Fruit fly (Drosophila melanogaster) whole organism, pupa: ENCODE results near the gene heix.
A peak's percentile ranks its signal among the peaks of the same experiment; 100 is the strongest.

Experiments
- CG10348 ChIP-seq: fragments of 200-800 bp; sonication (Bioruptor generic); IDR thresholded peaks from 2 replicates; pipeline ENCODE4 v1.3.6; 2022; ENCODE audit warnings: missing biosample characterization, missing genetic modification characterization
- CG12605 ChIP-seq: fragments of 200-800 bp; sonication (Bioruptor generic); IDR thresholded peaks from 2 replicates; pipeline ENCODE4 v1.3.6; 2022; ENCODE audit warnings: missing biosample characterization, missing genetic modification characterization
- CG13204 ChIP-seq: fragments of 200-800 bp; sonication (Bioruptor generic); optimal IDR thresholded peaks from 2 replicates; lab custom pipeline; 2018; ENCODE audit warnings: missing biosample characterization, mild to moderate bottlenecking, missing genetic modification characterization, moderate library complexity
- CG14655 ChIP-seq: fragments of 200-800 bp; sonication (Bioruptor generic); optimal IDR thresholded peaks from 3 replicates; lab custom pipeline; 2017; ENCODE audit warnings: mild to moderate bottlenecking, missing biosample characterization, missing genetic modification reagents, missing genetic modification characterization
- CG15710 ChIP-seq: fragments of 200-800 bp; sonication (Bioruptor generic); optimal IDR thresholded peaks from 2 replicates; lab custom pipeline; 2018; ENCODE audit warnings: missing biosample characterization, mild to moderate bottlenecking, missing genetic modification characterization, moderate library complexity
- CG17806 ChIP-seq: fragments of 200-800 bp; sonication (Bioruptor generic); optimal IDR thresholded peaks from 2 replicates; lab custom pipeline; 2018; ENCODE audit warnings: missing biosample characterization, mild to moderate bottlenecking, missing genetic modification characterization, moderate library complexity
- CG32121 ChIP-seq: fragments of 200-800 bp; sonication (Bioruptor generic); IDR thresholded peaks from 2 replicates; pipeline ENCODE4 v1.3.6; 2022; ENCODE audit warnings: missing biosample characterization, missing genetic modification characterization
- CG34367 ChIP-seq: fragments of 200-800 bp; sonication (Bioruptor generic); optimal IDR thresholded peaks from 2 replicates; lab custom pipeline; 2018; ENCODE audit warnings: missing biosample characterization, mild to moderate bottlenecking, missing genetic modification characterization
- CG4496 ChIP-seq: fragments of 200-800 bp; sonication (Bioruptor generic); IDR thresholded peaks from 3 replicates; pipeline ENCODE4 v1.3.6; 2022; ENCODE audit warnings: missing biosample characterization, missing genetic modification characterization
- CG8159 ChIP-seq: fragments of 200-800 bp; sonication (Bioruptor generic); optimal IDR thresholded peaks from 3 replicates; lab custom pipeline; 2018; ENCODE audit warnings: missing biosample characterization, mild to moderate bottlenecking, missing genetic modification characterization, moderate library complexity
- CG8301 ChIP-seq: fragments of 200-800 bp; sonication (Bioruptor generic); optimal IDR thresholded peaks from 2 replicates; lab custom pipeline; 2018; ENCODE audit warnings: missing biosample characterization, mild to moderate bottlenecking, missing genetic modification characterization
- CG9948 ChIP-seq: fragments of 200-800 bp; sonication (Bioruptor generic); optimal IDR thresholded peaks from 2 replicates; lab custom pipeline; 2018; ENCODE audit warnings: missing biosample characterization, mild to moderate bottlenecking, missing genetic modification characterization, moderate library complexity
- D1 ChIP-seq: fragments of 200-800 bp; sonication (Bioruptor generic); optimal IDR thresholded peaks from 2 replicates; lab custom pipeline; 2018; ENCODE audit warnings: missing biosample characterization, mild to moderate bottlenecking, missing genetic modification characterization, moderate library complexity
- EcR ChIP-seq: fragments of 200-800 bp; sonication (Bioruptor generic); optimal IDR thresholded peaks from 3 replicates; lab custom pipeline; 2019; ENCODE audit warnings: missing biosample characterization, missing genetic modification characterization, mild to moderate bottlenecking, moderate library complexity, missing genetic modification reagents
- Ets98B ChIP-seq: fragments of 200-800 bp; sonication (Bioruptor generic); IDR thresholded peaks from 2 replicates; pipeline ENCODE4 v1.3.6; 2022; ENCODE audit warnings: missing biosample characterization, missing genetic modification characterization
- Pif1A ChIP-seq: fragments of 200-800 bp; sonication (Bioruptor generic); optimal IDR thresholded peaks from 3 replicates; lab custom pipeline; 2016; ENCODE audit warnings: missing biosample characterization, missing genetic modification characterization
- Pif1B ChIP-seq: fragments of 200-800 bp; sonication (Bioruptor generic); optimal IDR thresholded peaks from 3 replicates; lab custom pipeline; 2016; ENCODE audit warnings: missing biosample characterization, missing genetic modification characterization
- Snoo ChIP-seq: fragments of 200-800 bp; sonication (Bioruptor generic); optimal IDR thresholded peaks from 3 replicates; lab custom pipeline; 2017; ENCODE audit warnings: missing biosample characterization, mild to moderate bottlenecking, missing genetic modification characterization, inconsistent platforms
- fd96Ca ChIP-seq: fragments of 200-800 bp; sonication (Bioruptor generic); IDR thresholded peaks from 3 replicates; pipeline ENCODE4 v1.3.6; 2022; ENCODE audit warnings: missing biosample characterization, missing genetic modification characterization
- gl ChIP-seq: fragments of 200-800 bp; sonication (Bioruptor generic); optimal IDR thresholded peaks from 2 replicates; lab custom pipeline; 2018; ENCODE audit warnings: missing biosample characterization, mild to moderate bottlenecking, missing genetic modification characterization
- rn ChIP-seq: fragments of 200-800 bp; sonication (Bioruptor generic); IDR thresholded peaks from 2 replicates; pipeline ENCODE4 v1.3.6; 2022; ENCODE audit warnings: missing biosample characterization, missing genetic modification characterization

The heix gene

dm6 chr2L:16281419-16282076, 18.1 kb downstream of the heix start:
- TF ChIP-seq EcR (GFP tag; lab: Kevin White, UChicago): no peak
- no peak for TF ChIP-seq rn (GFP tag; lab: Robert Waterston, UW)
- no peak for TF ChIP-seq Snoo (tag; lab: Kevin White, UChicago)
- peak; percentile 12 for TF ChIP-seq CG15710 (tag; lab: Kevin White, UChicago)
- TF ChIP-seq CG17806: peak; percentile 50
- no peak for TF ChIP-seq fd96Ca (GFP tag; lab: Robert Waterston, UW)
- TF ChIP-seq D1 (tag; lab: Kevin White, UChicago): no peak
- no peak for TF ChIP-seq CG32121 (GFP tag; lab: Robert Waterston, UW)
- no peak for TF ChIP-seq CG13204 (GFP tag; lab: Kevin White, UChicago)
- TF ChIP-seq CG34367 (tag; lab: Kevin White, UChicago): peak; percentile 28
- no peak for TF ChIP-seq CG12605 (GFP tag; lab: Robert Waterston, UW)
- TF ChIP-seq Ets98B (GFP tag; lab: Robert Waterston, UW): peak; percentile 22; the same call in 1 of the 2 replicates
- TF ChIP-seq CG9948: peak; percentile 61
- TF ChIP-seq Pif1B (GFP tag; lab: Kevin White, UChicago): peak; percentile 4
- TF ChIP-seq CG14655 (GFP tag; lab: Kevin White, UChicago): peak; percentile 81
- TF ChIP-seq CG8159 (tag; lab: Kevin White, UChicago): peak; percentile 54
- peak; percentile 74 for TF ChIP-seq CG8301 (tag; lab: Kevin White, UChicago)
- TF ChIP-seq CG10348: no peak
- no peak for TF ChIP-seq gl (tag; lab: Kevin White, UChicago)
- peak; percentile 60; the same call in 2 of the 3 replicates for TF ChIP-seq CG4496 (GFP tag; lab: Robert Waterston, UW)
- no peak for TF ChIP-seq Pif1A (GFP tag; lab: Kevin White, UChicago)

dm6 chr2L:16279774-16280252, 19.8 kb downstream of the heix start:
- TF ChIP-seq rn (GFP tag; lab: Robert Waterston, UW): peak; percentile 62
- peak; percentile 88 for TF ChIP-seq Pif1A (GFP tag; lab: Kevin White, UChicago)
- peak; percentile 86 for TF ChIP-seq CG8159 (tag; lab: Kevin White, UChicago)
- peak; percentile 95 for TF ChIP-seq CG14655 (GFP tag; lab: Kevin White, UChicago)
- peak; percentile 89 for TF ChIP-seq CG17806
- TF ChIP-seq Pif1B (GFP tag; lab: Kevin White, UChicago): peak; percentile 80
- no peak for TF ChIP-seq EcR (GFP tag; lab: Kevin White, UChicago)
- peak; percentile 40; the same call in 1 of the 3 replicates for TF ChIP-seq fd96Ca (GFP tag; lab: Robert Waterston, UW)
- TF ChIP-seq D1 (tag; lab: Kevin White, UChicago): peak; percentile 92
- peak; percentile 94 for TF ChIP-seq CG8301 (tag; lab: Kevin White, UChicago)
- TF ChIP-seq CG13204 (GFP tag; lab: Kevin White, UChicago): peak; percentile 41
- peak; percentile 67 for TF ChIP-seq Snoo (tag; lab: Kevin White, UChicago)
- TF ChIP-seq CG15710 (tag; lab: Kevin White, UChicago): peak; percentile 86
- peak; percentile 73 for TF ChIP-seq Ets98B (GFP tag; lab: Robert Waterston, UW)
- peak; percentile 57 for TF ChIP-seq gl (tag; lab: Kevin White, UChicago)
- peak; percentile 88 for TF ChIP-seq CG4496 (GFP tag; lab: Robert Waterston, UW)
- peak; percentile 85 for TF ChIP-seq CG34367 (tag; lab: Kevin White, UChicago)
- TF ChIP-seq CG9948: peak; percentile 92
- TF ChIP-seq CG12605 (GFP tag; lab: Robert Waterston, UW): peak; percentile 67
- peak; percentile 70; the same call in 1 of the 2 replicates for TF ChIP-seq CG10348
- peak; percentile 86 for TF ChIP-seq CG32121 (GFP tag; lab: Robert Waterston, UW)

dm6 chr2L:16278842-16279241, 20.8 kb downstream of the heix start:
- TF ChIP-seq CG4496 (GFP tag; lab: Robert Waterston, UW) (0 out of 3 replicates have a peak, but pooled peaks have one; percentile 39), Snoo (tag; lab: Kevin White, UChicago) (no peak), CG14655 (GFP tag; lab: Kevin White, UChicago) (no peak), CG13204 (GFP tag; lab: Kevin White, UChicago) (peak; percentile 80)

dm6 chr2L:16277922-16278321, 21.7 kb downstream of the heix start:
- no peak for TF ChIP-seq CG17806
- TF ChIP-seq CG14655 (GFP tag; lab: Kevin White, UChicago): no peak
- TF ChIP-seq Pif1A (GFP tag; lab: Kevin White, UChicago): no peak
- no peak for TF ChIP-seq EcR (GFP tag; lab: Kevin White, UChicago)
- TF ChIP-seq CG4496 (GFP tag; lab: Robert Waterston, UW): no peak
- no peak for TF ChIP-seq CG10348
- TF ChIP-seq CG15710 (tag; lab: Kevin White, UChicago): no peak
- no peak for TF ChIP-seq CG8301 (tag; lab: Kevin White, UChicago)
- no peak for TF ChIP-seq gl (tag; lab: Kevin White, UChicago)
- no peak for TF ChIP-seq Pif1B (GFP tag; lab: Kevin White, UChicago)
- no peak for TF ChIP-seq Ets98B (GFP tag; lab: Robert Waterston, UW)
- no peak for TF ChIP-seq fd96Ca (GFP tag; lab: Robert Waterston, UW)
- TF ChIP-seq CG9948: no peak
- TF ChIP-seq CG8159 (tag; lab: Kevin White, UChicago): no peak
- no peak for TF ChIP-seq D1 (tag; lab: Kevin White, UChicago)

dm6 chr2L:16276820-16277219, 22.8 kb downstream of the heix start:
- TF ChIP-seq CG8301 (tag; lab: Kevin White, UChicago): no peak
- TF ChIP-seq CG4496 (GFP tag; lab: Robert Waterston, UW): 0 out of 3 replicates have a peak, but pooled peaks have one; percentile 35
- TF ChIP-seq CG12605 (GFP tag; lab: Robert Waterston, UW): no peak
